Worm (Caenorhabditis elegans) whole organism, mixed stage, embryonic: ENCODE measurements around the gene unc-51.

Source experiments
- bed-3 ChIP-seq: fragments of 200-800 bp; sonication (Bioruptor generic); optimal IDR thresholded peaks from 3 replicates; lab custom pipeline; 2018; ENCODE audit warnings: mild to moderate bottlenecking, missing genetic modification characterization, moderate library complexity, missing compliant biosample characterization
- blmp-1 ChIP-seq: fragments of 150-350 bp; optimal IDR thresholded peaks from 2 replicates; lab custom pipeline; 2014; ENCODE audit warnings: missing biosample characterization, missing genetic modification characterization
- ceh-39 ChIP-seq: fragments of 150-350 bp; optimal IDR thresholded peaks from 2 replicates; lab custom pipeline; 2014; ENCODE audit warnings: missing biosample characterization, missing genetic modification characterization
- ceh-43 ChIP-seq: fragments of 200-800 bp; sonication (Bioruptor generic); optimal IDR thresholded peaks from 2 replicates; lab custom pipeline; 2018; ENCODE audit warnings: mild to moderate bottlenecking, missing genetic modification characterization, moderate library complexity, missing compliant biosample characterization
- ces-1 ChIP-seq: fragments of 150-350 bp; optimal IDR thresholded peaks from 2 replicates; lab custom pipeline; 2014; ENCODE audit warnings: missing biosample characterization, missing genetic modification reagents, missing genetic modification characterization
- cnd-1 ChIP-seq: fragments of 200-800 bp; sonication (Bioruptor generic); optimal IDR thresholded peaks from 2 replicates; lab custom pipeline; 2018; ENCODE audit warnings: mild to moderate bottlenecking, missing genetic modification characterization, missing compliant biosample characterization
- drap-1 ChIP-seq: fragments of 200-800 bp; sonication (Bioruptor generic); optimal IDR thresholded peaks from 3 replicates; lab custom pipeline; 2018; ENCODE audit warnings: mild to moderate bottlenecking, missing genetic modification characterization, missing compliant biosample characterization
- elt-1 ChIP-seq: sonication (generic microtip); optimal IDR thresholded peaks from 2 replicates; lab custom pipeline; 2017; ENCODE audit warnings: missing genetic modification characterization, mild to moderate bottlenecking, missing compliant biosample characterization, antibody characterized with exemption, moderate library complexity, borderline replicate concordance; ENCODE audit not compliant: insufficient read depth
- elt-3 ChIP-seq: fragments of 150-350 bp; optimal IDR thresholded peaks from 2 replicates; lab custom pipeline; 2014; ENCODE audit warnings: missing biosample characterization, missing genetic modification characterization
- flh-1 ChIP-seq: fragments of 200-800 bp; sonication (Bioruptor generic); optimal IDR thresholded peaks from 2 replicates; lab custom pipeline; 2018; ENCODE audit warnings: mild to moderate bottlenecking, missing genetic modification characterization, moderate library complexity, missing compliant biosample characterization
- ham-2 ChIP-seq: fragments of 200-800 bp; sonication (Bioruptor generic); optimal IDR thresholded peaks from 2 replicates; lab custom pipeline; 2018; ENCODE audit warnings: mild to moderate bottlenecking, missing genetic modification characterization, missing compliant biosample characterization
- hlh-1 ChIP-seq: fragments of 150-350 bp; optimal IDR thresholded peaks from 2 replicates; lab custom pipeline; 2014; ENCODE audit warnings: missing biosample characterization, missing genetic modification reagents, missing genetic modification characterization
- lin-32 ChIP-seq: fragments of 200-800 bp; sonication (Bioruptor generic); optimal IDR thresholded peaks from 2 replicates; lab custom pipeline; 2018; ENCODE audit warnings: mild to moderate bottlenecking, missing genetic modification characterization, missing compliant biosample characterization
- lsy-2 ChIP-seq: fragments of 150-350 bp; optimal IDR thresholded peaks from 2 replicates; lab custom pipeline; 2014; ENCODE audit warnings: missing biosample characterization, missing genetic modification characterization
- mab-5 ChIP-seq: fragments of 150-350 bp; optimal IDR thresholded peaks from 2 replicates; lab custom pipeline; 2014; ENCODE audit warnings: missing biosample characterization, missing genetic modification characterization
- mep-1 ChIP-seq: fragments of 150-350 bp; optimal IDR thresholded peaks from 2 replicates; lab custom pipeline; 2017; ENCODE audit warnings: missing biosample characterization, missing genetic modification reagents, missing genetic modification characterization, inconsistent platforms
- mls-2 ChIP-seq: sonication (generic microtip); optimal IDR thresholded peaks from 2 replicates; lab custom pipeline; 2016; ENCODE audit warnings: mild to moderate bottlenecking, missing genetic modification characterization, moderate library complexity, missing compliant biosample characterization
- nhr-2 ChIP-seq: fragments of 150-350 bp; optimal IDR thresholded peaks from 2 replicates; lab custom pipeline; 2014; ENCODE audit warnings: missing biosample characterization, missing genetic modification characterization
- nhr-237 ChIP-seq: fragments of 150-350 bp; optimal IDR thresholded peaks from 2 replicates; lab custom pipeline; 2014; ENCODE audit warnings: missing biosample characterization, missing genetic modification characterization
- nhr-28 ChIP-seq: fragments of 150-350 bp; optimal IDR thresholded peaks from 2 replicates; lab custom pipeline; 2014; ENCODE audit warnings: missing biosample characterization, missing genetic modification characterization
- nhr-76 ChIP-seq: sonication (generic microtip); optimal IDR thresholded peaks from 2 replicates; lab custom pipeline; 2017; ENCODE audit warnings: missing biosample characterization, missing genetic modification characterization
- pha-4 ChIP-seq: fragments of 150-350 bp; optimal IDR thresholded peaks from 2 replicates; lab custom pipeline; 2018; ENCODE audit warnings: missing biosample characterization, missing genetic modification reagents, missing genetic modification characterization
- sptf-1 ChIP-seq: sonication (generic microtip); optimal IDR thresholded peaks from 2 replicates; lab custom pipeline; 2017; ENCODE audit warnings: mild to moderate bottlenecking, missing genetic modification characterization, moderate library complexity, missing compliant biosample characterization
- tbx-8 ChIP-seq: fragments of 200-800 bp; sonication (Bioruptor generic); optimal IDR thresholded peaks from 2 replicates; lab custom pipeline; 2018; ENCODE audit warnings: mild to moderate bottlenecking, missing genetic modification characterization, moderate library complexity, missing compliant biosample characterization
- unc-120 ChIP-seq: sonication (generic microtip); optimal IDR thresholded peaks from 2 replicates; lab custom pipeline; 2017; ENCODE audit warnings: missing genetic modification characterization, missing compliant biosample characterization; ENCODE audit not compliant: poor library complexity, severe bottlenecking
- unc-39 ChIP-seq: fragments of 150-350 bp; optimal IDR thresholded peaks from 2 replicates; lab custom pipeline; 2014; ENCODE audit warnings: missing biosample characterization, missing genetic modification characterization
- unc-62 ChIP-seq: fragments of 150-350 bp; optimal IDR thresholded peaks from 2 replicates; lab custom pipeline; 2014; ENCODE audit warnings: missing biosample characterization, missing genetic modification reagents, missing genetic modification characterization
- zip-8 ChIP-seq: fragments of 150-350 bp; optimal IDR thresholded peaks from 2 replicates; lab custom pipeline; 2014; ENCODE audit warnings: missing biosample characterization, missing genetic modification characterization
- ztf-11 ChIP-seq: fragments of 150-350 bp; optimal IDR thresholded peaks from 2 replicates; lab custom pipeline; 2014; ENCODE audit warnings: missing biosample characterization, missing genetic modification characterization

unc-51 gene

DNA sequence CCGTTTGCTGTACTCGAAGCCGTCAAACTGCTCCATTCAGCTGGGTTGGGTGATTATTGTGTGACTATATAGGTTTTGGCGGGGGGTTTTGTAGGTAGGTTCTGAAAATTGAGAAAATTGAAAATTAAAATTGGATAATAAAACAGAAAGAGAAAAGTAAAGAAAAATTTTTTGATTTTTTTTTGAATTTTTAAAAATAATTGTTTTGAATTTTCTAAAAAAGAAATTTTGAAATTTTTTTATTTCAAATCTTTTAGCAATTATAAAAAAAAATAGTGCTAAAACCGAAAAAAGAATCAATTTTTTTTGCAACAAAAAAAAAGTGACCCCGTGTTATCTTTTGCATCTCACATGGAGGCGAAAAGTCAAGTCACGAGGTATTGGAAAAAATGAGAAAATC is at the start of gene unc-51:
Gene unc-51, minus strand, starts transcription at position 101 of the 400 bp plus-strand sequence.
- TF ChIP-seq unc-62 (GFP tag; lab: Kevin White, UChicago): no peak
- no peak for TF ChIP-seq nhr-2 (tag; lab: Kevin White, UChicago)
- TF ChIP-seq blmp-1 (tag; lab: Kevin White, UChicago): no peak
- no peak for TF ChIP-seq ceh-39
- no peak for TF ChIP-seq unc-120 (tag; lab: Kevin White, UChicago)
- TF ChIP-seq nhr-237 (tag; lab: Kevin White, UChicago): no peak
- no peak for TF ChIP-seq pha-4 (tag; lab: Kevin White, UChicago)
- TF ChIP-seq elt-1: no peak
- TF ChIP-seq ztf-11 (tag; lab: Kevin White, UChicago): no peak
- TF ChIP-seq tbx-8 (GFP tag; lab: Kevin White, UChicago): no peak
- no peak for TF ChIP-seq unc-39 (tag; lab: Kevin White, UChicago)
- no peak for TF ChIP-seq ham-2 (GFP tag; lab: Kevin White, UChicago)
- no peak for TF ChIP-seq zip-8 (tag; lab: Kevin White, UChicago)
- no peak for TF ChIP-seq sptf-1 (tag; lab: Kevin White, UChicago)
- TF ChIP-seq hlh-1 (tag; lab: Kevin White, UChicago): no peak

DNA sequence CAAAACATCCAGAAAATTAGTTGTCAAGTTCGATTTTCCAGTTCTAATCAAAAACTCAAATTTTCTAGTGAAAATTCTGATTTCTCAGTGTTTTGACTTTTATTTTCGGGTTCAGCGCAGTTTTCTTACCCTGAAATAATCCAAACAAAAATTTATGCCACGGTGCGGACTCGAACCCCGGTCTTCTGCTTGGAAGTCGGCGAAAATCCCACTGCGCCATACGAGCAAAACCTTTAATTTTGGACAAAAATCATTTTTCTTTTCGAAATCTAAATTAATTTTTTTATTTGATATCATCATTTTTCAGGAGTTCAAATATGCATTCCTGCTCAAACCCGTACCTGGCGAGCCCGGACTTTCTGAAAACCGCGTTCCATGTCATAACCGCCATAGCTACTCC is 44.8 kb upstream of the unc-51 start, which contains the start of gene srh-233:
Gene srh-233, plus strand, starts transcription at position 301 of the 400 bp plus-strand sequence.
- TF ChIP-seq elt-3 (tag; lab: Kevin White, UChicago): no peak

DNA sequence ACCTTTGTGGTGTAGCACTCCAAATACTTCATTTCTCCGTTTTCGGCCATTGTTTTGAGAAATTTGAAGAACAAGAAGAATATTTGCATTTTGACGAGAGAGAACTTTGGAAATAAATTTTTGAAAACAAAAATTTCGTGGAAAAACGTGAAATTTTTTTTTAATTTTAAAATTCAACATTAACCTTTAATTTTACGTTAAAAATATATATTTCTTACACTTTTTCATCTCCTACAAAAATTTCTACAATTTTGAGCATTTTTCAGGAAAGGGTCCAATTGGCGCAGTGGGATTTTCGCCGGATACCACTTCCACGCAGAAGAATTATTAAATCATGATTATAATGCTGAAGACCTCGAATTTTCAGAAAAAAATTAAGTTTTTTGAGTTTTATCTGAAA is 43.0 kb upstream of the unc-51 start, which contains the start of gene spe-19:
Gene spe-19, minus strand, starts transcription at position 101 of the 400 bp plus-strand sequence.
- no peak for TF ChIP-seq ces-1 (GFP tag; lab: Kevin White, UChicago)
- no peak for TF ChIP-seq cnd-1 (tag; lab: Kevin White, UChicago)
- TF ChIP-seq mab-5 (tag; lab: Kevin White, UChicago): no peak
- TF ChIP-seq ztf-11 (tag; lab: Kevin White, UChicago): no peak
- TF ChIP-seq lsy-2 (tag; lab: Kevin White, UChicago): no peak

DNA sequence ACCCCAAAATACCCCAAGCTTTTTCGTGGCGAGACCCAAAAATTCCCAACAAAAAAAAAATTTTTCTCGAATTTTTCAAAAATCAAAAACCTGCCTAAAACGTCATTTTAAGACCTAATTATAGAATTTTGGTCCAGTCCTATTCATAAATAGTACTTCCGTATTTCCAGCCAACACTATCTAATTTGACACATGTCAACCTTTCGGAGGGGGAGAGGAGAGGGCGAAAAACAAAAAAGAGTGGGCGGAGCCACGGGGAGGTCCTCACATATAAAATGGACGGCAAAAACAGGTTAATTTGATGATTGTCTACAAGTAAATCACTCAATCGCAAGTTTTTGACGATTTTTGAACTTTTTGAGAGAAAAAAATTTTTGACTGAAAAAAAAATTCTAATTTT is 33.0 kb upstream of the unc-51 start, which contains the start of gene Y113G7A.16:
Gene Y113G7A.16, plus strand, starts transcription at position 301 of the 400 bp plus-strand sequence.
- TF ChIP-seq unc-39 (tag; lab: Kevin White, UChicago) (no peak), unc-120 (tag; lab: Kevin White, UChicago) (no peak), sptf-1 (tag; lab: Kevin White, UChicago) (no peak), zip-8 (tag; lab: Kevin White, UChicago) (no peak), lin-32 (no peak), mep-1 (tag; lab: Kevin White, UChicago) (no peak), nhr-76 (tag; lab: Kevin White, UChicago) (no peak), elt-3 (tag; lab: Kevin White, UChicago) (no peak), bed-3 (GFP tag; lab: Kevin White, UChicago) (no peak), unc-62 (GFP tag; lab: Kevin White, UChicago) (no peak), nhr-28 (tag; lab: Kevin White, UChicago) (no peak), ceh-43 (no peak), mls-2 (tag; lab: Kevin White, UChicago) (no peak), pha-4 (tag; lab: Kevin White, UChicago) (no peak), blmp-1 (tag; lab: Kevin White, UChicago) (no peak), ztf-11 (tag; lab: Kevin White, UChicago) (no peak), nhr-2 (tag; lab: Kevin White, UChicago) (no peak), ceh-39 (no peak)

DNA sequence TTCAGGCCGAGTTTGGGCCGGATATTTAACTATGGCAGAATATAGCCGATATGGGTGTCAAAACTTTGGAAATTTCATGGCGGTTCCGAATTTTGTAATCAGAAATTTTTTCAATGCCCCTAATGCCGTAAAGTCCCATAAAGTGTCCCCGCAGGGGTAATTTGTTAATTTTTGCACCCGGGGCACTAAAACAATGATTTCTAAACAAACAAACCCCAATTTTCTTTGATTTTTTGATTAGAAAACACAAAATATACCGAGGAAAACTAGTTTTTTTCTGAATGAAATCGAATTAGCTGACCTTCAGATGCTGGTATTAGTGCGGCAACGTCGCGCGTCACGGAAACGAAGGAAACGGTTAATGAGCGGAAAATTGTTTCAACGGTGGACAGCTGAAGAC is 30.6 kb upstream of the unc-51 start:
- TF ChIP-seq flh-1 (no peak), drap-1 (GFP tag; lab: Kevin White, UChicago) (no peak), mls-2 (tag; lab: Kevin White, UChicago) (no peak), mep-1 (tag; lab: Kevin White, UChicago) (no peak), unc-62 (GFP tag; lab: Kevin White, UChicago) (no peak), lin-32 (no peak), elt-1 (no peak), unc-120 (tag; lab: Kevin White, UChicago) (no peak), ham-2 (GFP tag; lab: Kevin White, UChicago) (no peak), ceh-43 (no peak), tbx-8 (GFP tag; lab: Kevin White, UChicago) (no peak), ces-1 (GFP tag; lab: Kevin White, UChicago) (no peak), nhr-237 (tag; lab: Kevin White, UChicago) (no peak), blmp-1 (tag; lab: Kevin White, UChicago) (no peak)
